Fruit fly (Drosophila melanogaster) whole organism, embryonic: ENCODE data around the gene Pvf2.
A peak's percentile ranks its signal among the peaks of the same experiment; 100 is the strongest.

Source experiments
- CG10209 ChIP-seq: fragments of 200-800 bp; sonication (Bioruptor generic); optimal IDR thresholded peaks from 3 replicates; lab custom pipeline; 2017; ENCODE audit warnings: missing biosample characterization, mild to moderate bottlenecking, missing genetic modification characterization, missing genetic modification reagents
- CG10267 ChIP-seq: fragments of 200-800 bp; sonication (Bioruptor generic); optimal IDR thresholded peaks from 2 replicates; lab custom pipeline; 2018; ENCODE audit warnings: missing biosample characterization, mild to moderate bottlenecking, missing genetic modification characterization, moderate library complexity
- CG10543 ChIP-seq: fragments of 200-800 bp; sonication (Bioruptor generic); optimal IDR thresholded peaks from 3 replicates; lab custom pipeline; 2017; ENCODE audit warnings: missing biosample characterization, mild to moderate bottlenecking, missing genetic modification characterization, moderate library complexity
- CG13894 ChIP-seq: fragments of 200-800 bp; sonication (Bioruptor generic); optimal IDR thresholded peaks from 3 replicates; lab custom pipeline; 2018; ENCODE audit warnings: missing biosample characterization, mild to moderate bottlenecking, missing genetic modification characterization, moderate library complexity
- CG15269 ChIP-seq: fragments of 200-800 bp; sonication (Bioruptor generic); optimal IDR thresholded peaks from 2 replicates; lab custom pipeline; 2018; ENCODE audit warnings: missing biosample characterization, mild to moderate bottlenecking, missing genetic modification characterization, moderate library complexity
- CG1647 ChIP-seq: fragments of 200-800 bp; sonication (Bioruptor generic); optimal IDR thresholded peaks from 3 replicates; lab custom pipeline; 2016; ENCODE audit warnings: missing biosample characterization, missing genetic modification characterization
- CG17385 ChIP-seq: fragments of 200-800 bp; sonication (Bioruptor generic); optimal IDR thresholded peaks from 3 replicates; lab custom pipeline; 2018; ENCODE audit warnings: missing biosample characterization, mild to moderate bottlenecking, missing genetic modification characterization
- CG17612 ChIP-seq: fragments of 200-800 bp; sonication (Bioruptor generic); IDR thresholded peaks from 2 replicates; pipeline ENCODE4 v1.3.6; 2022; ENCODE audit warnings: missing biosample characterization, missing genetic modification characterization
- CG2120 ChIP-seq: fragments of 200-800 bp; sonication (Bioruptor generic); optimal IDR thresholded peaks from 3 replicates; lab custom pipeline; 2016; ENCODE audit warnings: missing biosample characterization, missing genetic modification characterization
- CG33213 ChIP-seq: fragments of 200-800 bp; sonication (Bioruptor generic); optimal IDR thresholded peaks from 3 replicates; lab custom pipeline; 2016; ENCODE audit warnings: missing biosample characterization, missing genetic modification characterization
- CG4854 ChIP-seq: fragments of 200-800 bp; sonication (Bioruptor generic); optimal IDR thresholded peaks from 2 replicates; lab custom pipeline; 2016; ENCODE audit warnings: missing biosample characterization, missing genetic modification characterization, inconsistent platforms
- CG6765 ChIP-seq: fragments of 200-800 bp; sonication (Bioruptor generic); optimal IDR thresholded peaks from 3 replicates; lab custom pipeline; 2017; ENCODE audit warnings: missing biosample characterization, mild to moderate bottlenecking, missing genetic modification characterization
- CG7786 ChIP-seq: fragments of 200-800 bp; sonication (Bioruptor generic); optimal IDR thresholded peaks from 2 replicates; lab custom pipeline; 2016; ENCODE audit warnings: missing biosample characterization, missing genetic modification characterization
- CG7928 ChIP-seq: fragments of 200-800 bp; sonication (Bioruptor generic); optimal IDR thresholded peaks from 2 replicates; lab custom pipeline; 2017; ENCODE audit warnings: missing biosample characterization, mild to moderate bottlenecking, missing genetic modification characterization
- CG7963 ChIP-seq: fragments of 200-800 bp; sonication (Bioruptor generic); IDR thresholded peaks from 3 replicates; pipeline ENCODE4 v1.3.6; 2022; ENCODE audit warnings: missing biosample characterization, missing genetic modification characterization; ENCODE audit not compliant: partially characterized antibody
- Chrac-16 ChIP-seq: fragments of 200-800 bp; sonication (Bioruptor generic); optimal IDR thresholded peaks from 3 replicates; lab custom pipeline; 2016; ENCODE audit warnings: missing biosample characterization, missing genetic modification characterization
- Deaf1 ChIP-seq: fragments of 200-800 bp; optimal IDR thresholded peaks from 3 replicates; lab custom pipeline; 2019; ENCODE audit warnings: missing biosample characterization, mild to moderate bottlenecking, missing genetic modification characterization, moderate library complexity
- ERR ChIP-seq: fragments of 200-800 bp; sonication (Bioruptor generic); optimal IDR thresholded peaks from 2 replicates; lab custom pipeline; 2016; ENCODE audit warnings: missing biosample characterization, missing genetic modification characterization
- Fer1 ChIP-seq: fragments of 200-800 bp; sonication (Bioruptor generic); optimal IDR thresholded peaks from 2 replicates; lab custom pipeline; 2017; ENCODE audit warnings: missing biosample characterization, mild to moderate bottlenecking, missing genetic modification characterization
- Gug ChIP-seq: fragments of 200-800 bp; sonication (Bioruptor generic); IDR thresholded peaks from 4 replicates; pipeline ENCODE4 v1.3.6; 2022; ENCODE audit warnings: missing biosample characterization, missing genetic modification characterization
- H15 ChIP-seq: fragments of 200-800 bp; sonication (Bioruptor generic); IDR thresholded peaks from 3 replicates; pipeline ENCODE4 v1.3.6; 2022; ENCODE audit warnings: missing biosample characterization, missing genetic modification characterization
- HLH54F ChIP-seq: fragments of 200-800 bp; sonication (Bioruptor generic); optimal IDR thresholded peaks from 3 replicates; lab custom pipeline; 2016; ENCODE audit warnings: missing biosample characterization, missing genetic modification characterization
- HLHmδ ChIP-seq: fragments of 200-800 bp; sonication (Bioruptor generic); optimal IDR thresholded peaks from 2 replicates; lab custom pipeline; 2018; ENCODE audit warnings: missing biosample characterization, mild to moderate bottlenecking, missing genetic modification characterization, moderate library complexity
- NK7.1 ChIP-seq: fragments of 200-800 bp; sonication (Bioruptor generic); optimal IDR thresholded peaks from 3 replicates; lab custom pipeline; 2016; ENCODE audit warnings: missing biosample characterization, missing genetic modification characterization
- Neu2 ChIP-seq: fragments of 200-800 bp; sonication (Bioruptor generic); optimal IDR thresholded peaks from 3 replicates; lab custom pipeline; 2016; ENCODE audit warnings: missing biosample characterization, missing genetic modification characterization, borderline replicate concordance
- Optix ChIP-seq: fragments of 200-800 bp; sonication (Bioruptor generic); IDR thresholded peaks from 3 replicates; pipeline ENCODE4 v1.3.6; 2022; ENCODE audit warnings: missing biosample characterization, missing genetic modification characterization
- Sox102F ChIP-seq: fragments of 200-800 bp; sonication (Bioruptor generic); optimal IDR thresholded peaks from 2 replicates; lab custom pipeline; 2018; ENCODE audit warnings: missing biosample characterization, mild to moderate bottlenecking, missing genetic modification characterization, moderate library complexity
- Spps ChIP-seq: fragments of 200-800 bp; sonication (Bioruptor generic); optimal IDR thresholded peaks from 2 replicates; lab custom pipeline; 2018; ENCODE audit warnings: missing biosample characterization, mild to moderate bottlenecking, missing genetic modification characterization
- Tbp ChIP-seq: fragments of >200 bp; optimal IDR thresholded peaks from 2 replicates; lab custom pipeline; 2018; ENCODE audit warnings: missing biosample characterization, missing genetic modification characterization
- crp ChIP-seq, 2 experiments: fragments of 200-800 bp; sonication (Bioruptor generic); optimal IDR thresholded peaks; 2 replicates in 1 of 2; 3 replicates in 1 of 2; lab custom pipeline; 2017; ENCODE audit warnings: missing biosample characterization in 2 of 2, missing genetic modification characterization in 2 of 2, mild to moderate bottlenecking in 1 of 2, moderate library complexity in 1 of 2
- ems ChIP-seq: fragments of 200-800 bp; sonication (Bioruptor generic); optimal IDR thresholded peaks from 3 replicates; lab custom pipeline; 2016; ENCODE audit warnings: missing biosample characterization, missing genetic modification characterization
- gfzf ChIP-seq: fragments of 200-800 bp; sonication (Bioruptor generic); optimal IDR thresholded peaks from 2 replicates; lab custom pipeline; 2016; ENCODE audit warnings: missing biosample characterization, mild to moderate bottlenecking, missing genetic modification characterization, moderate library complexity
- gsb ChIP-seq: fragments of 200-800 bp; sonication (Bioruptor generic); IDR thresholded peaks from 2 replicates; pipeline ENCODE4 v1.3.6; 2022; ENCODE audit warnings: missing biosample characterization, missing genetic modification characterization
- jigr1 ChIP-seq: fragments of 200-800 bp; sonication (Bioruptor generic); IDR thresholded peaks from 3 replicates; pipeline ENCODE4 v1.3.6; 2022; ENCODE audit warnings: missing biosample characterization, missing genetic modification characterization
- ken ChIP-seq: fragments of 200-800 bp; sonication (Bioruptor generic); IDR thresholded peaks from 3 replicates; pipeline ENCODE4 v1.3.6; 2022; ENCODE audit warnings: missing biosample characterization, missing genetic modification characterization
- lab ChIP-seq: fragments of 200-800 bp; sonication (Bioruptor generic); optimal IDR thresholded peaks from 3 replicates; lab custom pipeline; 2017; ENCODE audit warnings: missing biosample characterization, missing genetic modification characterization, mild to moderate bottlenecking, moderate library complexity, missing genetic modification reagents
- onecut ChIP-seq: fragments of 200-800 bp; sonication (Bioruptor generic); IDR thresholded peaks from 2 replicates; pipeline ENCODE4 v1.3.6; 2022; ENCODE audit warnings: missing biosample characterization, missing genetic modification characterization
- pan ChIP-seq, 4 experiments: fragments of >200 bp in 3 of 4; fragments of 200-800 bp in 1 of 4; sonication (Bioruptor generic) in 1 of 4; optimal IDR thresholded peaks in 3 of 4; IDR thresholded peaks in 1 of 4; 2 replicates each; pipeline versions ENCODE4 v1.3.6 to Lab custom; 2017 to 2022; ENCODE audit warnings: missing biosample characterization in 2 of 4, missing genetic modification characterization in 2 of 4, mixed read lengths in 1 of 4
- prd ChIP-seq, 3 experiments: fragments of >200 bp in 2 of 3; fragments of 200-800 bp in 1 of 3; sonication (Bioruptor generic) in 1 of 3; optimal IDR thresholded peaks in 2 of 3; IDR thresholded peaks in 1 of 3; 2 replicates in 2 of 3; 3 replicates in 1 of 3; pipeline versions ENCODE4 v1.3.6 to Lab custom; 2017 to 2022; ENCODE audit warnings: missing biosample characterization in 1 of 3, missing genetic modification characterization in 1 of 3
- psq ChIP-seq: fragments of 200-800 bp; sonication (Bioruptor generic); optimal IDR thresholded peaks from 2 replicates; lab custom pipeline; 2017; ENCODE audit warnings: missing biosample characterization, missing genetic modification characterization
- pzg ChIP-seq: fragments of 200-800 bp; sonication (Bioruptor generic); optimal IDR thresholded peaks from 3 replicates; lab custom pipeline; 2018; ENCODE audit warnings: missing biosample characterization, mild to moderate bottlenecking, missing genetic modification characterization, moderate library complexity
- sima ChIP-seq: fragments of 200-800 bp; sonication (Bioruptor generic); optimal IDR thresholded peaks from 2 replicates; lab custom pipeline; 2016; ENCODE audit warnings: missing biosample characterization, missing genetic modification characterization
- stwl ChIP-seq: fragments of 200-800 bp; sonication (Bioruptor generic); optimal IDR thresholded peaks from 3 replicates; lab custom pipeline; 2018; ENCODE audit warnings: missing biosample characterization, mild to moderate bottlenecking, missing genetic modification characterization, moderate library complexity
- tap ChIP-seq: fragments of 200-800 bp; optimal IDR thresholded peaks from 3 replicates; lab custom pipeline; 2019; ENCODE audit warnings: missing biosample characterization, mild to moderate bottlenecking, missing genetic modification characterization, moderate library complexity
- toy ChIP-seq: fragments of 200-800 bp; sonication (Bioruptor generic); IDR thresholded peaks from 2 replicates; pipeline ENCODE4 v1.3.6; 2022; ENCODE audit warnings: missing biosample characterization, missing genetic modification characterization
- unpg ChIP-seq: fragments of 200-800 bp; sonication (Bioruptor generic); optimal IDR thresholded peaks from 3 replicates; lab custom pipeline; 2018; ENCODE audit warnings: missing biosample characterization, mild to moderate bottlenecking, missing genetic modification characterization, moderate library complexity
- usp ChIP-seq: fragments of >200 bp; optimal IDR thresholded peaks from 2 replicates; lab custom pipeline; 2017; ENCODE audit warnings: missing biosample characterization, missing genetic modification characterization
- zfh1 ChIP-seq: fragments of 200-800 bp; sonication (Bioruptor generic); IDR thresholded peaks from 3 replicates; pipeline ENCODE4 v1.3.6; 2022; ENCODE audit warnings: missing biosample characterization, missing genetic modification characterization

Gene Pvf2

dm6 chr2L:7026988-7027908 is 57.2 kb downstream of the Pvf2 start, which contains the start of the genes CG31908 and MME1 (continued):
- TF ChIP-seq CG33213 (GFP tag; lab: Kevin White, UChicago) (peak; percentile 4), HLHmδ (GFP tag; lab: Kevin White, UChicago) (no peak), CG17385 (peak; percentile 99), unpg (GFP tag; lab: Kevin White, UChicago) (peak; percentile 12), Chrac-16 (peak; percentile 16), prd (optimal IDR thresholded peaks at IDR 0.05; lab: Kevin White, UChicago) (no peak), prd (GFP tag; IDR thresholded peaks at IDR 0.05; lab: Robert Waterston, UW) (no peak), usp (no peak), sima (GFP tag; lab: Kevin White, UChicago) (no peak), CG10209 (GFP tag; lab: Kevin White, UChicago) (no peak), gfzf (GFP tag; lab: Kevin White, UChicago) (peak; percentile 12), toy (GFP tag; lab: Robert Waterston, UW) (no peak), ken (GFP tag; lab: Robert Waterston, UW) (no peak), stwl (tag; lab: Kevin White, UChicago) (peak; percentile 57), Fer1 (GFP tag; lab: Kevin White, UChicago) (peak; percentile 17), Neu2 (GFP tag; lab: Kevin White, UChicago) (no peak), NK7.1 (GFP tag; lab: Kevin White, UChicago) (no peak), CG1647 (GFP tag; lab: Kevin White, UChicago) (peak; percentile 21), CG7963 (GFP tag; lab: Robert Waterston, UW) (peak; percentile 69; the same call in 2 of the 3 replicates), Sox102F (no peak), CG7786 (GFP tag; lab: Kevin White, UChicago) (no peak), ERR (no peak), CG10543 (GFP tag; lab: Kevin White, UChicago) (no peak), CG13894 (tag; lab: Kevin White, UChicago) (no peak), CG7928 (no peak), pan (optimal IDR thresholded peaks at IDR 0.05; lab: Kevin White, UChicago) (no peak), pan (GFP tag; optimal IDR thresholded peaks at IDR 0.05 in 1 of 2, IDR thresholded peaks at IDR 0.05 in 1 of 2) (no peak), gsb (no peak), CG6765 (GFP tag; lab: Kevin White, UChicago) (no peak), ems (peak; percentile 40), onecut (GFP tag; lab: Robert Waterston, UW) (no peak), CG10267 (tag; lab: Kevin White, UChicago) (peak; percentile 41), pzg (GFP tag; lab: Kevin White, UChicago) (peak; percentile 56), crp (GFP tag; optimal IDR thresholded peaks at IDR 0.05; lab: Kevin White, UChicago) (peak in 1 of 2 experiments; percentile 86), HLH54F (GFP tag; lab: Kevin White, UChicago) (peak; percentile 36), psq (GFP tag; lab: Kevin White, UChicago) (no peak), tap (tag; lab: Kevin White, UChicago) (no peak), zfh1 (GFP tag; lab: Robert Waterston, UW) (no peak), CG15269 (tag; lab: Kevin White, UChicago) (no peak), H15 (GFP tag; lab: Robert Waterston, UW) (no peak), Deaf1 (tag; lab: Kevin White, UChicago) (peak; percentile 37), jigr1 (no peak), CG2120 (GFP tag; lab: Kevin White, UChicago) (peak; percentile 61), lab (GFP tag; lab: Kevin White, UChicago) (peak; percentile 20), Optix (GFP tag; lab: Robert Waterston, UW) (no peak), Tbp (GFP tag; lab: Kevin White, UChicago) (no peak), CG17612 (GFP tag; lab: Robert Waterston, UW) (no peak), CG4854 (GFP tag; lab: Kevin White, UChicago) (peak; percentile 10), Gug (GFP tag; lab: Robert Waterston, UW) (no peak), Spps (tag; lab: Kevin White, UChicago) (no peak)
